Worm (Caenorhabditis elegans) whole organism, early embryonic: ENCODE data around the gene F53B1.3.

ENCODE experiments used
- F13C5.2 ChIP-seq: sonication (generic microtip); optimal IDR thresholded peaks from 2 replicates; lab custom pipeline; 2017; ENCODE audit warnings: mild to moderate bottlenecking, missing genetic modification characterization, inconsistent platforms, missing compliant biosample characterization
- ama-1 ChIP-seq: fragments of 150-350 bp; optimal IDR thresholded peaks from 2 replicates; lab custom pipeline; 2014
- ceh-36 ChIP-seq: sonication (generic microtip); optimal IDR thresholded peaks from 2 replicates; lab custom pipeline; 2016; ENCODE audit warnings: missing genetic modification characterization, inconsistent platforms, missing compliant biosample characterization
- flt-1 ChIP-seq: fragments of 200-800 bp; sonication (Bioruptor generic); IDR thresholded peaks from 2 replicates; pipeline ENCODE4 v1.3.6; 2022; ENCODE audit warnings: missing genetic modification characterization, missing compliant biosample characterization
- hmg-4 ChIP-seq: fragments of 200-800 bp; sonication (Bioruptor generic); optimal IDR thresholded peaks from 2 replicates; lab custom pipeline; 2018; ENCODE audit warnings: mild to moderate bottlenecking, missing genetic modification characterization, missing compliant biosample characterization
- hnd-1 ChIP-seq: sonication (generic microtip); optimal IDR thresholded peaks from 2 replicates; lab custom pipeline; 2016; ENCODE audit warnings: missing genetic modification characterization, missing compliant biosample characterization
- pes-1 ChIP-seq: fragments of 200-800 bp; sonication (Bioruptor generic); IDR thresholded peaks from 2 replicates; pipeline ENCODE4 v1.3.6; 2022; ENCODE audit warnings: missing genetic modification reagents, missing genetic modification characterization, missing compliant biosample characterization
- scrt-1 ChIP-seq: fragments of 200-800 bp; sonication (Bioruptor generic); IDR thresholded peaks from 2 replicates; pipeline ENCODE4 v1.3.6; 2022; ENCODE audit warnings: missing genetic modification characterization, missing compliant biosample characterization
- sea-1 ChIP-seq: fragments of 200-800 bp; sonication (Bioruptor generic); conservative IDR thresholded peaks from 2 replicates; pipeline ENCODE4 v1.3.6; 2022; ENCODE audit warnings: missing genetic modification characterization, missing compliant biosample characterization
- tbx-37 ChIP-seq: fragments of 200-800 bp; sonication (Bioruptor generic); conservative IDR thresholded peaks from 2 replicates; pipeline ENCODE4 v1.3.6; 2022; ENCODE audit warnings: missing genetic modification reagents, missing genetic modification characterization, missing compliant biosample characterization
- tra-4 ChIP-seq: sonication (generic microtip); optimal IDR thresholded peaks from 2 replicates; lab custom pipeline; 2017; ENCODE audit warnings: missing genetic modification characterization, missing compliant biosample characterization

DNA sequence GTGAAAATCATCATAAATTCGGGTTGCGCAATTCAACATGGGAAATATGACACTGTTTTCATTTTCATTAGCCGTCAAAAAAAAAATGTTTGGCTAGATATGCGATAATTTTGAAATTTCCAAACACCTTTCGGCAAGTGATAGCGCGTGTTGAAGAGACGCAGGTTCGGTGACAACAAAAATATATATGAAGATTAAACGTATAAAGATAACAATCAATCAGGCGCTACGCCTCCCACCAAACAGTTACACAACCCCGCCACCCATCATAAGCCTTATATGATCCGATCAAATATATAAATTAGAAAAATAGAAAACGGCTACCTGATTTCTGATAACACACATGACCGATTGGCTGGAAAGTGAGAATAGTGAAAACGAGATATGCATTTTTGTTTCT, 46.7 kb downstream of the F53B1.3 start:
- TF ChIP-seq pes-1 (GFP tag; lab: Robert Waterston, UW) (no peak), flt-1 (GFP tag; lab: Robert Waterston, UW) (no peak), scrt-1 (GFP tag; lab: Robert Waterston, UW) (no peak), hmg-4 (GFP tag; lab: Kevin White, UChicago) (no peak), ama-1 (lab: Kevin White, UChicago) (no peak), ceh-36 (no peak), sea-1 (GFP tag; lab: Robert Waterston, UW) (no peak), F13C5.2 (tag; lab: Kevin White, UChicago) (no peak), tra-4 (no peak), tbx-37 (GFP tag; lab: Robert Waterston, UW) (no peak), hnd-1 (no peak)
